Fruit fly (Drosophila melanogaster) Kc167 (cell line): ENCODE measurements around the gene CG43980.

ENCODE experiments used
- h ChIP-seq: fragments of >200 bp; optimal IDR thresholded peaks from 3 replicates; lab custom pipeline; 2018; ENCODE audit warnings: missing external identifiers
- psq ChIP-seq: fragments of >200 bp; optimal IDR thresholded peaks from 2 replicates; lab custom pipeline; 2017; ENCODE audit warnings: missing external identifiers
- ttk ChIP-seq: sonication (Bioruptor generic); optimal IDR thresholded peaks from 2 replicates; lab custom pipeline; 2017; ENCODE audit warnings: missing external identifiers

- no peak for TF ChIP-seq h (lab: Kevin White, UChicago)
- TF ChIP-seq ttk: no peak
- TF ChIP-seq psq (lab: Kevin White, UChicago): no peak
These were observed 8.0 kb downstream of the CG43980 start for dm6 chr3L:21652768-21653167.
